Worm (Caenorhabditis elegans): ENCODE data around the gene bcc-1.

DNA sequence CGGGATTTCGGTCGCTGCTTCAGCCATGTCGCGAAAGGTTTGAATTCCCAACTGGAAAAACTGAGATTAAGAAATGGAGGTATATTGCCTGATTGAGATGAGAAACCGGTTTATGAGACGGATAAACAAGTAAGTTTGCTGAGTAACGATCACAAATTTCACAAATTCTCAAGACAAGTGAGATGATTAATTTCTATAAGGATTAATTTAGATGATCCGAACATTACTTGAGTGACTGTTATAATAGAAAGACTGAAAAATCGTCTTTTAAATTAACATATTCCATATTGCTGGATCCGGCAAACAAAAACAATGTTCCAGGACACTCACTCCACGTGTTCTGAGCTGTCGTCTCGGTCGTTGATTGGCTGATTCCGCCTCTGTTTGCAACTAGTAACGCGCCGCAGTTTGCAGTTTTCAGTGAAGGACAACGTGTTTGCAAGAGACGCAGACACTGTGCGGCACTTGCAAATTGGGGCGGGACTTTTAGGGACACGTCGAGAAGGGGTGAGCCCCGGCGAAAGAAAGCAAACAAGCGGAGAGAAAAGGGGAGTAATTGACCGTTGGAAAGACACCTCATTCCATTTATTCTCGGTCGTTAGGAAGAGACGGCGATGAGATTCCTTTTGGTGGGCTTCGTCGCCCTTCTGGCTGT is 26.6 kb upstream of the bcc-1 start, which contains the start of the genes imp-2 and enpl-1:
- peak; percentile 86 for TF ChIP-seq egl-43 (GFP tag; IDR thresholded peaks at IDR 0.05)
- peak; percentile 16 for TF ChIP-seq zfp-2 (tag; optimal IDR thresholded peaks at IDR 0.05)
